Fruit fly (Drosophila melanogaster): ENCODE data around the gene PH4alphaMP.

Gene PH4alphaMP

dm6 chr3R:30526799-30527465 lies 31.0 kb upstream of the PH4alphaMP start, which contains the start of gene jdp (continued):
- no peak for TF ChIP-seq CG15269 (tag; optimal IDR thresholded peaks at IDR 0.05)
- TF ChIP-seq Lim3 (GFP tag; IDR thresholded peaks at IDR 0.05) = no peak
- no peak for TF ChIP-seq NC2α (GFP tag; optimal IDR thresholded peaks at IDR 0.05)
- no peak for TF ChIP-seq Xrp1 (GFP tag; IDR thresholded peaks at IDR 0.05)
- no peak for TF ChIP-seq CG9437 (GFP tag; optimal IDR thresholded peaks at IDR 0.05)
- no peak for TF ChIP-seq sima (GFP tag; optimal IDR thresholded peaks at IDR 0.05)
- TF ChIP-seq shn (GFP tag; optimal IDR thresholded peaks at IDR 0.05) = no peak
- TF ChIP-seq CG18764 (GFP tag; optimal IDR thresholded peaks at IDR 0.05) = no peak
- TF ChIP-seq PHDP (tag; optimal IDR thresholded peaks at IDR 0.05) = no peak
- TF ChIP-seq CG2712 (tag; optimal IDR thresholded peaks at IDR 0.05) = no peak
- no peak for TF ChIP-seq nau (GFP tag; optimal IDR thresholded peaks at IDR 0.05)
- TF ChIP-seq cwo (GFP tag; optimal IDR thresholded peaks at IDR 0.05) = no peak
- TF ChIP-seq CG12659 (GFP tag; optimal IDR thresholded peaks at IDR 0.05) = no peak
- TF ChIP-seq Hr39 (optimal IDR thresholded peaks at IDR 0.05) = no peak
- no peak for TF ChIP-seq slbo (GFP tag; IDR thresholded peaks at IDR 0.05)
- TF ChIP-seq Lpt (GFP tag; optimal IDR thresholded peaks at IDR 0.05) = no peak
- TF ChIP-seq chif (GFP tag; optimal IDR thresholded peaks at IDR 0.05) = no peak
- no peak for TF ChIP-seq wek (GFP tag; optimal IDR thresholded peaks at IDR 0.05)
- TF ChIP-seq CG2199 (GFP tag; IDR thresholded peaks at IDR 0.05) = no peak
- no peak for TF ChIP-seq odd (GFP tag; optimal IDR thresholded peaks at IDR 0.05)
- no peak for TF ChIP-seq Hmx (GFP tag; optimal IDR thresholded peaks at IDR 0.05)
- TF ChIP-seq dmrt11E (tag; optimal IDR thresholded peaks at IDR 0.05) = no peak
- no peak for TF ChIP-seq Dll (GFP tag; IDR thresholded peaks at IDR 0.05; ENCODE audit: partially characterized antibody)
- no peak for TF ChIP-seq knrl (GFP tag; IDR thresholded peaks at IDR 0.05; ENCODE audit: partially characterized antibody)
- TF ChIP-seq ftz-f1 (GFP tag; optimal IDR thresholded peaks at IDR 0.05) = no peak
- no peak for TF ChIP-seq CG31224 (GFP tag; IDR thresholded peaks at IDR 0.05)
- TF ChIP-seq luna (GFP tag; optimal IDR thresholded peaks at IDR 0.05) = no peak
- no peak for TF ChIP-seq CG8944 (GFP tag; optimal IDR thresholded peaks at IDR 0.05)
- no peak for TF ChIP-seq trem (tag; optimal IDR thresholded peaks at IDR 0.05)
- TF ChIP-seq TFAM (GFP tag; optimal IDR thresholded peaks at IDR 0.05) = no peak
- no peak for TF ChIP-seq rib (GFP tag; IDR thresholded peaks at IDR 0.05)
- no peak for TF ChIP-seq Scr (GFP tag; IDR thresholded peaks at IDR 0.05; ENCODE audit: partially characterized antibody)
- TF ChIP-seq Max (GFP tag; optimal IDR thresholded peaks at IDR 0.05) = no peak
- no peak for TF ChIP-seq yki (optimal IDR thresholded peaks at IDR 0.05)
- no peak for TF ChIP-seq lov (optimal IDR thresholded peaks at IDR 0.05)
- TF ChIP-seq lov (GFP tag; IDR thresholded peaks at IDR 0.05) = no peak
- TF ChIP-seq onecut (GFP tag; IDR thresholded peaks at IDR 0.05) = no peak
- no peak for TF ChIP-seq YL-1 (GFP tag; optimal IDR thresholded peaks at IDR 0.05)
- no peak for TF ChIP-seq MTF-1 (GFP tag; optimal IDR thresholded peaks at IDR 0.05; ENCODE audit: borderline replicate concordance)
- TF ChIP-seq CG42726 (GFP tag; IDR thresholded peaks at IDR 0.05; ENCODE audit: partially characterized antibody) = 0 out of 2 replicates have a peak, but pooled peaks have one; percentile 50
- no peak for TF ChIP-seq CG2875 (GFP tag; optimal IDR thresholded peaks at IDR 0.05)
- peak; percentile 36 for TF ChIP-seq Myb (GFP tag; optimal IDR thresholded peaks at IDR 0.05)
- no peak for TF ChIP-seq pb (GFP tag; optimal IDR thresholded peaks at IDR 0.05)
- TF ChIP-seq pros (GFP tag; optimal IDR thresholded peaks at IDR 0.05) = no peak
- no peak for TF ChIP-seq tll (GFP tag; optimal IDR thresholded peaks at IDR 0.05)
- no peak for TF ChIP-seq ERR (GFP tag; optimal IDR thresholded peaks at IDR 0.05)
- no peak for TF ChIP-seq CG31441 (GFP tag; IDR thresholded peaks at IDR 0.05)
- no peak for TF ChIP-seq CG10366 (GFP tag; IDR thresholded peaks at IDR 0.05)
- no peak for TF ChIP-seq gsb (GFP tag; IDR thresholded peaks at IDR 0.05)
- TF ChIP-seq lmd (GFP tag; IDR thresholded peaks at IDR 0.05) = no peak
- no peak for TF ChIP-seq ato (GFP tag; IDR thresholded peaks at IDR 0.05; ENCODE audit: partially characterized antibody)
